Fruit fly (Drosophila melanogaster): Measurements from ENCODE around the gene CG1532.

dm6 chrX:21041825-21042224 is 13.7 kb upstream of the CG1532 start, which contains the start of gene Mgstl:
- TF ChIP-seq Mnt (GFP tag; optimal IDR thresholded peaks at IDR 0.05): no peak
- no peak for TF ChIP-seq CG1620 (GFP tag; optimal IDR thresholded peaks at IDR 0.05)
- TF ChIP-seq toe (GFP tag; optimal IDR thresholded peaks at IDR 0.05): no peak

All from whole organism, adult.